Worm (Caenorhabditis elegans) whole organism, mixed stage, embryonic: Measurements from ENCODE around the gene W02H5.2.

ENCODE experiments used
- M03D4.4 ChIP-seq: sonication (generic microtip); optimal IDR thresholded peaks from 2 replicates; lab custom pipeline; 2017; ENCODE audit warnings: mild to moderate bottlenecking, missing genetic modification characterization, missing compliant biosample characterization
- bed-3 ChIP-seq: fragments of 200-800 bp; sonication (Bioruptor generic); optimal IDR thresholded peaks from 3 replicates; lab custom pipeline; 2018; ENCODE audit warnings: mild to moderate bottlenecking, missing genetic modification characterization, moderate library complexity, missing compliant biosample characterization
- blmp-1 ChIP-seq: fragments of 150-350 bp; optimal IDR thresholded peaks from 2 replicates; lab custom pipeline; 2014; ENCODE audit warnings: missing biosample characterization, missing genetic modification characterization
- ceh-39 ChIP-seq: fragments of 150-350 bp; optimal IDR thresholded peaks from 2 replicates; lab custom pipeline; 2014; ENCODE audit warnings: missing biosample characterization, missing genetic modification characterization
- ceh-43 ChIP-seq: fragments of 200-800 bp; sonication (Bioruptor generic); optimal IDR thresholded peaks from 2 replicates; lab custom pipeline; 2018; ENCODE audit warnings: mild to moderate bottlenecking, missing genetic modification characterization, moderate library complexity, missing compliant biosample characterization
- ceh-83 ChIP-seq: fragments of 200-800 bp; sonication (Bioruptor generic); optimal IDR thresholded peaks from 2 replicates; lab custom pipeline; 2018; ENCODE audit warnings: mild to moderate bottlenecking, missing genetic modification characterization, missing compliant biosample characterization
- ces-1 ChIP-seq: fragments of 150-350 bp; optimal IDR thresholded peaks from 2 replicates; lab custom pipeline; 2014; ENCODE audit warnings: missing biosample characterization, missing genetic modification reagents, missing genetic modification characterization
- cnd-1 ChIP-seq: fragments of 200-800 bp; sonication (Bioruptor generic); optimal IDR thresholded peaks from 2 replicates; lab custom pipeline; 2018; ENCODE audit warnings: mild to moderate bottlenecking, missing genetic modification characterization, missing compliant biosample characterization
- drap-1 ChIP-seq: fragments of 200-800 bp; sonication (Bioruptor generic); optimal IDR thresholded peaks from 3 replicates; lab custom pipeline; 2018; ENCODE audit warnings: mild to moderate bottlenecking, missing genetic modification characterization, missing compliant biosample characterization
- elt-3 ChIP-seq: fragments of 150-350 bp; optimal IDR thresholded peaks from 2 replicates; lab custom pipeline; 2014; ENCODE audit warnings: missing biosample characterization, missing genetic modification characterization
- flh-1 ChIP-seq: fragments of 200-800 bp; sonication (Bioruptor generic); optimal IDR thresholded peaks from 2 replicates; lab custom pipeline; 2018; ENCODE audit warnings: mild to moderate bottlenecking, missing genetic modification characterization, moderate library complexity, missing compliant biosample characterization
- ham-2 ChIP-seq: fragments of 200-800 bp; sonication (Bioruptor generic); optimal IDR thresholded peaks from 2 replicates; lab custom pipeline; 2018; ENCODE audit warnings: mild to moderate bottlenecking, missing genetic modification characterization, missing compliant biosample characterization
- hlh-1 ChIP-seq: fragments of 150-350 bp; optimal IDR thresholded peaks from 2 replicates; lab custom pipeline; 2014; ENCODE audit warnings: missing biosample characterization, missing genetic modification reagents, missing genetic modification characterization
- lin-13 ChIP-seq: fragments of 150-350 bp; optimal IDR thresholded peaks from 2 replicates; lab custom pipeline; 2014; ENCODE audit warnings: missing biosample characterization, missing genetic modification characterization
- lin-32 ChIP-seq: fragments of 200-800 bp; sonication (Bioruptor generic); optimal IDR thresholded peaks from 2 replicates; lab custom pipeline; 2018; ENCODE audit warnings: mild to moderate bottlenecking, missing genetic modification characterization, missing compliant biosample characterization
- lsy-2 ChIP-seq: fragments of 150-350 bp; optimal IDR thresholded peaks from 2 replicates; lab custom pipeline; 2014; ENCODE audit warnings: missing biosample characterization, missing genetic modification characterization
- mab-5 ChIP-seq: fragments of 150-350 bp; optimal IDR thresholded peaks from 2 replicates; lab custom pipeline; 2014; ENCODE audit warnings: missing biosample characterization, missing genetic modification characterization
- mep-1 ChIP-seq: fragments of 150-350 bp; optimal IDR thresholded peaks from 2 replicates; lab custom pipeline; 2017; ENCODE audit warnings: missing biosample characterization, missing genetic modification reagents, missing genetic modification characterization, inconsistent platforms
- mls-2 ChIP-seq: sonication (generic microtip); optimal IDR thresholded peaks from 2 replicates; lab custom pipeline; 2016; ENCODE audit warnings: mild to moderate bottlenecking, missing genetic modification characterization, moderate library complexity, missing compliant biosample characterization
- nhr-12 ChIP-seq: fragments of 150-350 bp; optimal IDR thresholded peaks from 2 replicates; lab custom pipeline; 2014; ENCODE audit warnings: missing biosample characterization, missing genetic modification characterization
- nhr-2 ChIP-seq: fragments of 150-350 bp; optimal IDR thresholded peaks from 2 replicates; lab custom pipeline; 2014; ENCODE audit warnings: missing biosample characterization, missing genetic modification characterization
- nhr-237 ChIP-seq: fragments of 150-350 bp; optimal IDR thresholded peaks from 2 replicates; lab custom pipeline; 2014; ENCODE audit warnings: missing biosample characterization, missing genetic modification characterization
- nhr-28 ChIP-seq: fragments of 150-350 bp; optimal IDR thresholded peaks from 2 replicates; lab custom pipeline; 2014; ENCODE audit warnings: missing biosample characterization, missing genetic modification characterization
- nhr-76 ChIP-seq: sonication (generic microtip); optimal IDR thresholded peaks from 2 replicates; lab custom pipeline; 2017; ENCODE audit warnings: missing biosample characterization, missing genetic modification characterization
- pha-4 ChIP-seq: fragments of 150-350 bp; optimal IDR thresholded peaks from 2 replicates; lab custom pipeline; 2018; ENCODE audit warnings: missing biosample characterization, missing genetic modification reagents, missing genetic modification characterization
- sem-2 ChIP-seq: fragments of 200-800 bp; sonication (Bioruptor generic); optimal IDR thresholded peaks from 2 replicates; lab custom pipeline; 2018; ENCODE audit warnings: mild to moderate bottlenecking, missing genetic modification characterization, missing compliant biosample characterization
- sptf-1 ChIP-seq: sonication (generic microtip); optimal IDR thresholded peaks from 2 replicates; lab custom pipeline; 2017; ENCODE audit warnings: mild to moderate bottlenecking, missing genetic modification characterization, moderate library complexity, missing compliant biosample characterization
- tbx-8 ChIP-seq: fragments of 200-800 bp; sonication (Bioruptor generic); optimal IDR thresholded peaks from 2 replicates; lab custom pipeline; 2018; ENCODE audit warnings: mild to moderate bottlenecking, missing genetic modification characterization, moderate library complexity, missing compliant biosample characterization
- unc-120 ChIP-seq: sonication (generic microtip); optimal IDR thresholded peaks from 2 replicates; lab custom pipeline; 2017; ENCODE audit warnings: missing genetic modification characterization, missing compliant biosample characterization; ENCODE audit not compliant: poor library complexity, severe bottlenecking
- unc-39 ChIP-seq: fragments of 150-350 bp; optimal IDR thresholded peaks from 2 replicates; lab custom pipeline; 2014; ENCODE audit warnings: missing biosample characterization, missing genetic modification characterization
- zip-8 ChIP-seq: fragments of 150-350 bp; optimal IDR thresholded peaks from 2 replicates; lab custom pipeline; 2014; ENCODE audit warnings: missing biosample characterization, missing genetic modification characterization

Gene W02H5.2

DNA sequence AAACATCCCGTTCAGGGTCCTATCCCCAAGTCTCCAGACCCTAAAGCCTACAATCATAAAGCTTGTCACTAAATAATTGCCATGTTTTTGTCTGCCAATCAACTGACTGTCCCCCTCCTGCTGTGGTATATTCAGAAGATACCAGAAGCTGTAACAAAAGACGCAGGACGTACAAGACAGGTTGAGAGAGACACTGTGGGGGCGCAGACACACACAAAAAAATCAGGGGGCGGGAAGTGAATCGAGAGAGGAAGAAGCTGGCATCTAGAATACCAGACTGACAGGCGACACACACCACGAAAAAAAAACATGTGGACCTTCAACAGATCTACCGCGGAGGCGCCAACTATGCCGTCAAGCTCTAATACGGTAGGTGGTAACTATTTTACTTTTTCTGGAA is 32.0 kb downstream of the W02H5.2 start, which contains the start of gene kel-8:
kel-8 (plus strand) TSS at position 301 of the 400 bp plus-strand sequence.
- no peak for TF ChIP-seq ham-2 (GFP tag; lab: Kevin White, UChicago)
- no peak for TF ChIP-seq ceh-39 (tag; lab: Kevin White, UChicago)
- TF ChIP-seq hlh-1, result no peak
- no peak for TF ChIP-seq lin-32 (GFP tag; lab: Kevin White, UChicago)
- TF ChIP-seq nhr-28, result no peak
- TF ChIP-seq cnd-1, result no peak
- TF ChIP-seq M03D4.4 (tag; lab: Kevin White, UChicago), result no peak
- no peak for TF ChIP-seq blmp-1 (tag; lab: Kevin White, UChicago)
- TF ChIP-seq unc-120 (tag; lab: Kevin White, UChicago), result no peak
- no peak for TF ChIP-seq nhr-2 (tag; lab: Kevin White, UChicago)
- no peak for TF ChIP-seq zip-8 (tag; lab: Kevin White, UChicago)

DNA sequence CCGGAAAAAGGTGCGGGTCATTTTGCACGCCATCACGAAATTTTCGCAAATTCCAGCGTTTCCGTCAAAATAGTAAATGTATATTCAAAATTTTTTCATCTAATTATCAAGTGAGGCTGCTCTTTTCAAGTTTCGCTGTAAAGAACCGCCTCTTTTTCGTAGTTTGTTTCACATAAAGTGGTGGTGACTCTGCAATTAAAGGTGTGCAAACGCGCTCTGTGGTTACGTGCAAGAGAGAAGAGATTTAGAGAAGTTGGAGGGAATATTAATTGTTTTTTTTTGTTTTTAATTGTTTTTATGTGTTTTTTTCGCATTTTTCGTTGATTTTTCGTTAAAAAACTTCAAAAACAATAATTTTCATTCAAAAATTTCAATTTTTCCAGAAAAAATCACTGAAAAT is 33.5 kb downstream of the W02H5.2 start, which contains the start of gene W02G9.3:
W02G9.3 (plus strand) TSS at position 384 of the 400 bp plus-strand sequence.
- TF ChIP-seq bed-3, result no peak
- peak; percentile 95 for TF ChIP-seq mab-5
- TF ChIP-seq ceh-43, result peak; percentile 14
- TF ChIP-seq lsy-2 (tag; lab: Kevin White, UChicago), result peak; percentile 61
- TF ChIP-seq blmp-1 (tag; lab: Kevin White, UChicago), result no peak
- TF ChIP-seq ceh-39 (tag; lab: Kevin White, UChicago), result no peak
- no peak for TF ChIP-seq lin-32 (GFP tag; lab: Kevin White, UChicago)
- no peak for TF ChIP-seq unc-39 (tag; lab: Kevin White, UChicago)
- TF ChIP-seq mls-2 (tag; lab: Kevin White, UChicago), result peak; percentile 40
- peak; percentile 73 for TF ChIP-seq nhr-237
- TF ChIP-seq ham-2 (GFP tag; lab: Kevin White, UChicago), result no peak
- peak; percentile 91 for TF ChIP-seq ces-1 (GFP tag; lab: Kevin White, UChicago)
- peak; percentile 60 for TF ChIP-seq lin-13
- TF ChIP-seq mep-1 (tag; lab: Kevin White, UChicago), result peak; percentile 69
- TF ChIP-seq sem-2 (GFP tag; lab: Kevin White, UChicago), result no peak
- peak; percentile 54 for TF ChIP-seq sptf-1 (tag; lab: Kevin White, UChicago)
- no peak for TF ChIP-seq zip-8 (tag; lab: Kevin White, UChicago)
- TF ChIP-seq pha-4, result peak; percentile 65
- TF ChIP-seq tbx-8 (GFP tag; lab: Kevin White, UChicago), result no peak

- TF ChIP-seq hlh-1 (peak; percentile 10), bed-3 (peak; percentile 61), zip-8 (tag; lab: Kevin White, UChicago) (no peak), sptf-1 (tag; lab: Kevin White, UChicago) (peak; percentile 79), ceh-83 (GFP tag; lab: Kevin White, UChicago) (peak; percentile 90), flh-1 (peak; percentile 14), ces-1 (GFP tag; lab: Kevin White, UChicago) (no peak), mep-1 (tag; lab: Kevin White, UChicago) (no peak), nhr-12 (tag; lab: Kevin White, UChicago) (no peak), nhr-76 (tag; lab: Kevin White, UChicago) (no peak), lin-32 (GFP tag; lab: Kevin White, UChicago) (no peak), ceh-43 (peak; percentile 49), M03D4.4 (tag; lab: Kevin White, UChicago) (peak; percentile 63), ceh-39 (tag; lab: Kevin White, UChicago) (no peak), mls-2 (tag; lab: Kevin White, UChicago) (peak; percentile 81), cnd-1 (peak; percentile 59), drap-1 (GFP tag; lab: Kevin White, UChicago) (peak; percentile 60), nhr-237 (no peak), unc-120 (tag; lab: Kevin White, UChicago) (peak; percentile 32), sem-2 (GFP tag; lab: Kevin White, UChicago) (peak; percentile 59), lsy-2 (tag; lab: Kevin White, UChicago) (no peak), tbx-8 (GFP tag; lab: Kevin White, UChicago) (no peak)
Observed at ce11 chrV:2673807-2674206, 34.7 kb downstream of the W02H5.2 start.

DNA sequence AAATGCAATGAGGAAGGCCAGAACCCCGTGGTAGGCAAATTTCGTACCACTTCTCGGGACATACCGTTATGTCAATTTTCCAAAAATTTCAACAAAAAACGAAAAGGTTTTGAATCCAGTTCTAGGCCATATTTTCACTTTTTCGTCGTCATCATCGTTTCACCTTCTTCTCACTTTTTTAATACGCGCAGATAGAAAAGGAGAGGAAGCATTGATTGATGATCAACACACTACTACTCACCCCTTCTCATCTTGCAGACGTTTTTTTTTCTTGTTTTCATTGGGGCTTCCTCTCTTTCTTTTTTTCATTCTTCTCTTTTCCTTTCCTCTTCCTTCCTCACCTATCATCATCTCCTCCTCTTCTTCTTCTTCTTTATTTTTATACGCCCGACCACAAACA is 36.6 kb downstream of the W02H5.2 start:
- TF ChIP-seq M03D4.4 (tag; lab: Kevin White, UChicago), result no peak
- TF ChIP-seq flh-1, result no peak
- TF ChIP-seq blmp-1 (tag; lab: Kevin White, UChicago), result peak; percentile 6
- TF ChIP-seq ces-1 (GFP tag; lab: Kevin White, UChicago), result no peak
- TF ChIP-seq elt-3 (tag; lab: Kevin White, UChicago), result no peak
